Worm (Caenorhabditis elegans): ENCODE data around the gene fbxa-158.

DNA sequence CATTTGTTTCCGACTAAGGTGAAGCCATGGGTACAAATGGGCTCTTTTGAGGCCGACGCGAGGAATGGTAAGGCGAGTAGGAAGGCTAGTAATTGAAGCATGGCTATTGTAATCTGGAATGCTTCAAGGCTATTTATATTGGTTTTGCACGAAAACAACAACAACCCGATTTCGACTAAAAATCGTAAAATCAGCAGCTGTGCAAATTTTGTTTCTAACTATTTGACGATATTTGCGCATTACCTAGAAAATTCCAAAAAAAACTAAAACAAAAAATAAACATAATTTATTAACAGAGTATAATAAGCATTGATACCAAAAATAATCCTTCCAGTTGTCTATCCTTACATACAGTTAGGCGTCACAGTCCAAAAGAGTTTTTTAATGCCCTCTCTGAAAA is 25.9 kb downstream of the fbxa-158 start, which contains the start of gene clec-20:
- TF ChIP-seq ztf-29 (GFP tag; IDR thresholded peaks at IDR 0.05) (no peak), ref-1 (GFP tag; conservative IDR thresholded peaks at IDR 0.05) (no peak), tab-1 (GFP tag; IDR thresholded peaks at IDR 0.05) (no peak)

Data from whole organism, midembryonic.